Worm (Caenorhabditis elegans): ENCODE results near the gene F52H2.5.

Gene F52H2.5

DNA sequence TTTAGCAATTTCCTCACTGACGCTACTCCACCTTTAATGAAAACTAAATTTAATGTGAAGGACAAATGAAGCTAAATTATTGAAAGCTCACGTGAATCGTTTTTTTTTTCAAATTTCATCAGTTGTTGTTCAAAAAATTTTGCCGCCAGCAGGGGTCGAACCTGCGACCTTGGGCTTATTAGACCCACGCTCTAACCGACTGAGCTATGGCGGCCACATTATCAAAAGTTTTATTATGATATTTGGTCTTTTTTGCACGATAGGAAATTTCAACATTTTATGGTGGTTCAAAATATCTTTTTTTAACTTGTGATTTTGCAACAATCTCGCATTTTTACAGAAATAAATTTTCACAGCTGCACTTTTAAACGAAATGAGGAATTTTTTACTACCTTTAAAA lies 33.8 kb downstream of the F52H2.5 start:
- TF ChIP-seq nhr-10 (tag; optimal IDR thresholded peaks at IDR 0.05) (no peak), dmd-4 (tag; optimal IDR thresholded peaks at IDR 0.05) (no peak), ama-1 (optimal IDR thresholded peaks at IDR 0.05) (no peak), snpc-4 (tag; optimal IDR thresholded peaks at IDR 0.05) (no peak), F13H6.1 (tag; optimal IDR thresholded peaks at IDR 0.05) (no peak), skn-1 (tag; optimal IDR thresholded peaks at IDR 0.05) (no peak), nhr-129 (tag; optimal IDR thresholded peaks at IDR 0.05) (no peak), mab-5 (tag; optimal IDR thresholded peaks at IDR 0.05) (no peak), lsy-2 (tag; optimal IDR thresholded peaks at IDR 0.05) (no peak)

DNA sequence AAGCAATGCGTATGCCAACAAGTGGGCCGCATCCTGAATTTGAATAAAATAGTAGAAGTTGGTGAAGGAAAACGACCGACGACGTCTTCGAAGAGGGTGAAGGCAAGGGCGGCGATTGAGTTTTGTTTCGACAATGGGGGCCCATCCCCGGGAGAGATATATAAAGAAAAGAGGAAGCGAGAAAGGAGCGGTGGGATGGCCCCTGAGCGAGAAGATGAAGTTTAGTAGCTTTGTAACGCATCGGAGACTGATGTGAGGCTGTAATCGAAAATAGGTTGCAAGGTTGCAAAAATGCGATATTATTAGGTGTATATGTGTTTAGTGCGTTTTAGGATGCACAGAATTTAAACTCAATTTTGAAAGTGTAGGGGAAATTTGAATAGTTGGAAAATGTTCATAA lies 37.2 kb downstream of the F52H2.5 start:
- TF ChIP-seq unc-55 (GFP tag; optimal IDR thresholded peaks at IDR 0.05) (no peak), ztf-1 (GFP tag; conservative IDR thresholded peaks at IDR 0.05) (no peak), C34F6.9 (tag; optimal IDR thresholded peaks at IDR 0.05) (no peak), lin-13 (GFP tag; optimal IDR thresholded peaks at IDR 0.05) (no peak), alr-1 (tag; optimal IDR thresholded peaks at IDR 0.05) (no peak)

DNA sequence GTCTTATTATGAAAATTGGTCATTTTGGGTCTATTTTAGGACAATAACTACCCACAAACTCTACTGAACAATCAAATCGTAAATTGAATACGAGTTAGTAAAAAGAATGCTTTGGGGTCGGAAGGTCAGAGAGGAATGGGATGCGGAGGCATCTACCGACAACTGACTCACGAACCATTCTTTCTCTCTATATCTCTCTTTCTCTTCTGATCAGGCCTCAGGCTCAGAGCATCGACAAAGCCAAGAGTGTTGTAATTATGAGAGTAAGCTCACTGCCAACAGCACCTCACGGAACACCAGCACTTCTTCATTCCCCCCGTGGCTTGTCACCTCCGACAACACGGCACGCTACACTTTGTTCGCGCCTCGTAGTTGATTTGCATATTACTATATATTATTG lies 39.4 kb downstream of the F52H2.5 start:
- no peak for TF ChIP-seq F13H6.1 (tag; optimal IDR thresholded peaks at IDR 0.05)

ce11 chrX:2516949-2517696 lies 42.8 kb downstream of the F52H2.5 start:
- TF ChIP-seq peb-1 (tag; optimal IDR thresholded peaks at IDR 0.05), result no peak
- TF ChIP-seq unc-55 (GFP tag; optimal IDR thresholded peaks at IDR 0.05), result peak; percentile 13
- TF ChIP-seq nhr-129 (tag; optimal IDR thresholded peaks at IDR 0.05), result no peak

- TF ChIP-seq R02D3.7 (tag; optimal IDR thresholded peaks at IDR 0.05) (no peak), lin-13 (GFP tag; optimal IDR thresholded peaks at IDR 0.05) (no peak), mab-5 (tag; optimal IDR thresholded peaks at IDR 0.05) (no peak), skn-1 (tag; optimal IDR thresholded peaks at IDR 0.05) (no peak), blmp-1 (tag; optimal IDR thresholded peaks at IDR 0.05; ENCODE audit: insufficient read depth) (no peak), nhr-23 (tag; optimal IDR thresholded peaks at IDR 0.05) (no peak), unc-39 (tag; optimal IDR thresholded peaks at IDR 0.05) (no peak)
Measured at ce11 chrX:2515224-2515623, 44.7 kb downstream of the F52H2.5 start, which contains the start of gene syg-1. TSS of gene syg-1 (minus strand) at chrX:2515324.

DNA sequence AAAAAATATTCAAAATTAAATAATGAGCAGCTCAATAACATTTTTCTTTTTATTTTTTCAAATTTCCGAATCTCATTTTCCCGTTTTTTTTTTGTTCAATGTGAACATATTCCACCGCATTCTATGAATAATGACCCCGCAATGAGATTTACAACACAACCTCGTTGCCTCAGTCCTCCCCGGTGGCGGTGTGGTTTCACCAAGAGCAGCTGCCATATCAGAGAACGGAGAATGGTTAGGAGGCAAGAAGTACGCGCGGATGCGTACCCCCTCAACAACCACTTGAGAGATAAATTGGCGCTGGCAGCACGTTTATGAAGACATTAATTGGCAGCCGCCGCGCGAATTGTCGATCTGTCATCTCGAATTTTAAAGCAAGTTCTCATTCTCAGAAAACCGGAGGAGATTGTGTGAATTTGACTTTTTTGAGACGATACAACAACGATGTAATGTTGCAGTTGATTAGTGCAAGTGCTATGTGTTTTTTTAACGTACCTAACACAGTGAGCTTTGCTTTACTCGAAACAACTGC lies 46.1 kb downstream of the F52H2.5 start:
- TF ChIP-seq elt-1 (tag; optimal IDR thresholded peaks at IDR 0.05), result no peak
- no peak for TF ChIP-seq ama-1 (optimal IDR thresholded peaks at IDR 0.05)
- no peak for TF ChIP-seq egl-27 (tag; optimal IDR thresholded peaks at IDR 0.05)
- no peak for TF ChIP-seq nhr-12 (tag; optimal IDR thresholded peaks at IDR 0.05)
- TF ChIP-seq F13H6.1 (tag; optimal IDR thresholded peaks at IDR 0.05), result no peak
- TF ChIP-seq nhr-237 (tag; optimal IDR thresholded peaks at IDR 0.05), result no peak
- TF ChIP-seq crh-2 (tag; optimal IDR thresholded peaks at IDR 0.05), result no peak
- no peak for TF ChIP-seq aly-2 (tag; optimal IDR thresholded peaks at IDR 0.05)
- TF ChIP-seq nhr-6 (tag; optimal IDR thresholded peaks at IDR 0.05), result no peak
- TF ChIP-seq nhr-10 (tag; optimal IDR thresholded peaks at IDR 0.05), result no peak
- no peak for TF ChIP-seq unc-55 (GFP tag; optimal IDR thresholded peaks at IDR 0.05)
- TF ChIP-seq nhr-21 (tag; optimal IDR thresholded peaks at IDR 0.05), result no peak
- TF ChIP-seq mdl-1 (tag; optimal IDR thresholded peaks at IDR 0.05), result no peak
- no peak for TF ChIP-seq mab-5 (tag; optimal IDR thresholded peaks at IDR 0.05)
- TF ChIP-seq lin-39 (tag; optimal IDR thresholded peaks at IDR 0.05), result no peak
- TF ChIP-seq ZK546.5 (tag; optimal IDR thresholded peaks at IDR 0.05), result no peak
- TF ChIP-seq sma-9 (GFP tag; optimal IDR thresholded peaks at IDR 0.05), result no peak
- TF ChIP-seq sma-9 (tag; optimal IDR thresholded peaks at IDR 0.05), result no peak
- no peak for TF ChIP-seq sma-3 (GFP tag; optimal IDR thresholded peaks at IDR 0.05)
- no peak for TF ChIP-seq dmd-4 (tag; optimal IDR thresholded peaks at IDR 0.05)
- TF ChIP-seq nhr-129 (tag; optimal IDR thresholded peaks at IDR 0.05), result no peak

Data from whole organism, L2 larva.